Fruit fly (Drosophila melanogaster): ENCODE data around the gene TTLL3B.

Gene TTLL3B

dm6 chr2L:6700742-6701141, 31.9 kb upstream of the TTLL3B start (continued):
- TF ChIP-seq otp (GFP tag; IDR thresholded peaks at IDR 0.05) (peak; percentile 51; the same call in 1 of the 3 replicates), sim (GFP tag; IDR thresholded peaks at IDR 0.05) (no peak), CG5180 (GFP tag; optimal IDR thresholded peaks at IDR 0.05) (peak; percentile 7), CG14014 (GFP tag; IDR thresholded peaks at IDR 0.05) (peak; percentile 39; the same call in 1 of the 2 replicates), z (GFP tag; IDR thresholded peaks at IDR 0.05) (no peak), gfzf (GFP tag; optimal IDR thresholded peaks at IDR 0.05) (no peak), CG31441 (GFP tag; IDR thresholded peaks at IDR 0.05) (peak; percentile 18; the same call in 1 of the 2 replicates), tx (GFP tag; optimal IDR thresholded peaks at IDR 0.05) (no peak), Med (GFP tag) (peak; percentile 84), Hr78 (GFP tag; optimal IDR thresholded peaks at IDR 0.05) (no peak), kni (GFP tag; optimal IDR thresholded peaks at IDR 0.05) (peak; percentile 3), Trl (optimal IDR thresholded peaks at IDR 0.05) (no peak), Trl (GFP tag; optimal IDR thresholded peaks at IDR 0.05) (peak; percentile 61), tio (GFP tag; optimal IDR thresholded peaks at IDR 0.05) (peak; percentile 3), oc (tag; optimal IDR thresholded peaks at IDR 0.05) (peak; percentile 10), CG12236 (GFP tag; optimal IDR thresholded peaks at IDR 0.05) (peak; percentile 38), Bgb (GFP tag; IDR thresholded peaks at IDR 0.05; ENCODE audit: partially characterized antibody) (no peak), CG12104 (GFP tag; optimal IDR thresholded peaks at IDR 0.05) (no peak), CG11398 (GFP tag; optimal IDR thresholded peaks at IDR 0.05) (peak; percentile 60), CG12659 (GFP tag; optimal IDR thresholded peaks at IDR 0.05) (peak; percentile 10), CG17568 (GFP tag; optimal IDR thresholded peaks at IDR 0.05) (peak; percentile 67), hkb (optimal IDR thresholded peaks at IDR 0.05) (no peak), hkb (GFP tag; IDR thresholded peaks at IDR 0.05) (0 out of 2 replicates have a peak, but pooled peaks have one; percentile 22), CG8359 (GFP tag; optimal IDR thresholded peaks at IDR 0.05; ENCODE audit: borderline replicate concordance) (peak; percentile 34), bbx (GFP tag; IDR thresholded peaks at IDR 0.05; ENCODE audit: partially characterized antibody) (no peak), Xrp1 (GFP tag; IDR thresholded peaks at IDR 0.05) (peak; percentile 77), MTF-1 (GFP tag; optimal IDR thresholded peaks at IDR 0.05; ENCODE audit: borderline replicate concordance) (peak; percentile 36), CG1024 (GFP tag; IDR thresholded peaks at IDR 0.05) (no peak), kay (GFP tag; optimal IDR thresholded peaks at IDR 0.05) (no peak), CG12744 (GFP tag; optimal IDR thresholded peaks at IDR 0.05) (peak; percentile 40), p53 (GFP tag; optimal IDR thresholded peaks at IDR 0.05) (no peak), org-1 (GFP tag; optimal IDR thresholded peaks at IDR 0.05) (peak; percentile 73), BEAF-32 (GFP tag; optimal IDR thresholded peaks at IDR 0.05) (no peak), CG8290 (GFP tag; optimal IDR thresholded peaks at IDR 0.05) (peak; percentile 31), CG8290 (tag; optimal IDR thresholded peaks at IDR 0.05) (peak in 1 of 2 experiments; percentile 39), CG13123 (GFP tag; optimal IDR thresholded peaks at IDR 0.05) (peak; percentile 33), CG3407 (GFP tag; optimal IDR thresholded peaks at IDR 0.05) (peak; percentile 26), CG4707 (GFP tag; optimal IDR thresholded peaks at IDR 0.05) (no peak), Atf-2 (GFP tag; optimal IDR thresholded peaks at IDR 0.05) (no peak), CG4404 (GFP tag; IDR thresholded peaks at IDR 0.05) (no peak), CG13424 (tag; optimal IDR thresholded peaks at IDR 0.05) (no peak), dmrt11E (tag; optimal IDR thresholded peaks at IDR 0.05) (peak; percentile 77), prd (optimal IDR thresholded peaks at IDR 0.05) (no peak), prd (GFP tag; IDR thresholded peaks at IDR 0.05) (peak; percentile 50; the same call in 2 of the 3 replicates), eve (GFP tag; optimal IDR thresholded peaks at IDR 0.05) (peak in 1 of 2 experiments; percentile 38), NK7.1 (GFP tag; optimal IDR thresholded peaks at IDR 0.05) (peak; percentile 31), zen2 (GFP tag; IDR thresholded peaks at IDR 0.05; ENCODE audit: partially characterized antibody) (no peak), slbo (GFP tag; IDR thresholded peaks at IDR 0.05) (no peak), Deaf1 (tag; optimal IDR thresholded peaks at IDR 0.05) (no peak), CG16779 (GFP tag; IDR thresholded peaks at IDR 0.05) (no peak), Neu2 (GFP tag; optimal IDR thresholded peaks at IDR 0.05; ENCODE audit: borderline replicate concordance) (peak; percentile 52), CG14667 (GFP tag; IDR thresholded peaks at IDR 0.05) (no peak)
